Worm (Caenorhabditis elegans) whole organism, L2 larva: ENCODE results near the gene pvf-1.

Experiments
- C34F6.9 ChIP-seq: fragments of 150-350 bp; optimal IDR thresholded peaks from 2 replicates; lab custom pipeline; 2014; ENCODE audit warnings: missing biosample characterization, missing genetic modification characterization
- F13H6.1 ChIP-seq: sonication (generic microtip); optimal IDR thresholded peaks from 2 replicates; lab custom pipeline; 2016; ENCODE audit warnings: missing genetic modification characterization, missing compliant biosample characterization
- aly-2 ChIP-seq: fragments of 150-350 bp; optimal IDR thresholded peaks from 2 replicates; lab custom pipeline; 2014; ENCODE audit warnings: missing biosample characterization, missing genetic modification characterization
- blmp-1 ChIP-seq: sonication (generic microtip); optimal IDR thresholded peaks from 2 replicates; lab custom pipeline; 2017; ENCODE audit warnings: missing genetic modification characterization, mild to moderate bottlenecking, missing compliant biosample characterization, antibody characterized with exemption, moderate library complexity; ENCODE audit not compliant: insufficient read depth
- ceh-82 ChIP-seq: fragments of 150-350 bp; optimal IDR thresholded peaks from 2 replicates; lab custom pipeline; 2014; ENCODE audit warnings: missing biosample characterization, missing genetic modification characterization
- crh-2 ChIP-seq: sonication (generic microtip); optimal IDR thresholded peaks from 2 replicates; lab custom pipeline; 2017; ENCODE audit warnings: missing biosample characterization, missing genetic modification characterization
- dmd-4 ChIP-seq: sonication (generic microtip); optimal IDR thresholded peaks from 2 replicates; lab custom pipeline; 2017; ENCODE audit warnings: missing biosample characterization, missing genetic modification characterization
- egl-27 ChIP-seq: sonication (generic microtip); optimal IDR thresholded peaks from 3 replicates; lab custom pipeline; 2017; ENCODE audit warnings: missing biosample characterization, missing genetic modification reagents, missing genetic modification characterization
- elt-1 ChIP-seq: fragments of 150-350 bp; optimal IDR thresholded peaks from 2 replicates; lab custom pipeline; 2014; ENCODE audit warnings: missing biosample characterization, missing genetic modification characterization
- fos-1 ChIP-seq: fragments of 150-350 bp; optimal IDR thresholded peaks from 2 replicates; lab custom pipeline; 2014; ENCODE audit warnings: missing biosample characterization, missing genetic modification characterization
- gmeb-1 ChIP-seq: fragments of 150-350 bp; optimal IDR thresholded peaks from 2 replicates; lab custom pipeline; 2014; ENCODE audit warnings: missing biosample characterization, missing genetic modification characterization
- lin-11 ChIP-seq: fragments of 150-350 bp; sonication (generic microtip); optimal IDR thresholded peaks from 2 replicates; lab custom pipeline; 2014; ENCODE audit warnings: missing biosample characterization, missing genetic modification characterization, inconsistent platforms, mixed read lengths
- lin-13 ChIP-seq: fragments of 150-350 bp; optimal IDR thresholded peaks from 2 replicates; lab custom pipeline; 2014; ENCODE audit warnings: missing biosample characterization, missing genetic modification reagents, missing genetic modification characterization
- lsy-2 ChIP-seq, 2 experiments: fragments of 150-350 bp in 1 of 2; sonication (generic microtip) in 1 of 2; optimal IDR thresholded peaks; 2 replicates each; lab custom pipeline; 2014 to 2017; ENCODE audit warnings: missing biosample characterization in 2 of 2, missing genetic modification characterization in 2 of 2
- mab-5 ChIP-seq: fragments of 150-350 bp; optimal IDR thresholded peaks from 2 replicates; lab custom pipeline; 2014; ENCODE audit warnings: missing biosample characterization, missing genetic modification characterization
- mdl-1 ChIP-seq, 2 experiments: fragments of 150-350 bp in 1 of 2; sonication (generic microtip) in 1 of 2; optimal IDR thresholded peaks; 2 replicates each; lab custom pipeline; 2017; ENCODE audit warnings: missing biosample characterization in 2 of 2, missing genetic modification characterization in 2 of 2
- nhr-10 ChIP-seq: sonication (generic microtip); optimal IDR thresholded peaks from 2 replicates; lab custom pipeline; 2017; ENCODE audit warnings: missing biosample characterization, missing genetic modification characterization
- nhr-12 ChIP-seq: fragments of 150-350 bp; optimal IDR thresholded peaks from 2 replicates; lab custom pipeline; 2014; ENCODE audit warnings: missing biosample characterization, missing genetic modification characterization
- nhr-21 ChIP-seq: fragments of 150-350 bp; optimal IDR thresholded peaks from 2 replicates; lab custom pipeline; 2014; ENCODE audit warnings: missing biosample characterization, missing genetic modification characterization
- nhr-23 ChIP-seq: fragments of 150-350 bp; optimal IDR thresholded peaks from 2 replicates; lab custom pipeline; 2014; ENCODE audit warnings: missing biosample characterization, missing genetic modification reagents, missing genetic modification characterization
- nhr-6 ChIP-seq: fragments of 150-350 bp; optimal IDR thresholded peaks from 2 replicates; lab custom pipeline; 2014; ENCODE audit warnings: missing biosample characterization, missing genetic modification characterization
- nhr-77 ChIP-seq: fragments of 150-350 bp; optimal IDR thresholded peaks from 2 replicates; lab custom pipeline; 2014; ENCODE audit warnings: missing biosample characterization, missing genetic modification characterization
- peb-1 ChIP-seq: fragments of 150-350 bp; optimal IDR thresholded peaks from 2 replicates; lab custom pipeline; 2014; ENCODE audit warnings: missing biosample characterization, missing genetic modification characterization
- sem-4 ChIP-seq: fragments of 150-350 bp; optimal IDR thresholded peaks from 2 replicates; lab custom pipeline; 2014; ENCODE audit warnings: missing biosample characterization, missing genetic modification reagents, missing genetic modification characterization
- skn-1 ChIP-seq: sonication (generic microtip); optimal IDR thresholded peaks from 2 replicates; lab custom pipeline; 2017; ENCODE audit warnings: missing biosample characterization, missing genetic modification characterization
- sma-3 ChIP-seq: sonication (generic microtip); optimal IDR thresholded peaks from 2 replicates; lab custom pipeline; 2016; ENCODE audit warnings: missing genetic modification reagents, missing genetic modification characterization, missing compliant biosample characterization
- sma-9 ChIP-seq, 2 experiments: fragments of 150-350 bp in 1 of 2; sonication (generic microtip) in 1 of 2; optimal IDR thresholded peaks; 2 replicates each; lab custom pipeline; 2014 to 2016; ENCODE audit warnings: missing genetic modification characterization in 2 of 2, mild to moderate bottlenecking in 1 of 2, missing biosample characterization in 1 of 2, missing compliant biosample characterization in 1 of 2, missing genetic modification reagents in 1 of 2, moderate library complexity in 1 of 2
- unc-39 ChIP-seq: fragments of 150-350 bp; optimal IDR thresholded peaks from 2 replicates; lab custom pipeline; 2014; ENCODE audit warnings: missing biosample characterization, missing genetic modification characterization
- unc-55 ChIP-seq: fragments of 150-350 bp; sonication (generic microtip); optimal IDR thresholded peaks from 3 replicates; lab custom pipeline; 2014; ENCODE audit warnings: missing biosample characterization, missing genetic modification reagents, missing genetic modification characterization
- unc-62 ChIP-seq: fragments of 150-350 bp; optimal IDR thresholded peaks from 2 replicates; lab custom pipeline; 2014; ENCODE audit warnings: missing biosample characterization, missing genetic modification reagents, missing genetic modification characterization
- zag-1 ChIP-seq: fragments of 150-350 bp; optimal IDR thresholded peaks from 2 replicates; lab custom pipeline; 2014; ENCODE audit warnings: missing biosample characterization, missing genetic modification characterization
- ztf-11 ChIP-seq: sonication (generic microtip); optimal IDR thresholded peaks from 2 replicates; lab custom pipeline; 2017; ENCODE audit warnings: missing biosample characterization, missing genetic modification characterization
- ztf-4 ChIP-seq: fragments of 150-350 bp; optimal IDR thresholded peaks from 2 replicates; lab custom pipeline; 2014; ENCODE audit warnings: missing biosample characterization, missing genetic modification characterization

The pvf-1 gene

ce11 chrIII:1794100-1794499 is 30.0 kb downstream of the pvf-1 start:
- TF ChIP-seq nhr-12 (tag; lab: Kevin White, UChicago) = no peak
- TF ChIP-seq zag-1 = no peak

DNA sequence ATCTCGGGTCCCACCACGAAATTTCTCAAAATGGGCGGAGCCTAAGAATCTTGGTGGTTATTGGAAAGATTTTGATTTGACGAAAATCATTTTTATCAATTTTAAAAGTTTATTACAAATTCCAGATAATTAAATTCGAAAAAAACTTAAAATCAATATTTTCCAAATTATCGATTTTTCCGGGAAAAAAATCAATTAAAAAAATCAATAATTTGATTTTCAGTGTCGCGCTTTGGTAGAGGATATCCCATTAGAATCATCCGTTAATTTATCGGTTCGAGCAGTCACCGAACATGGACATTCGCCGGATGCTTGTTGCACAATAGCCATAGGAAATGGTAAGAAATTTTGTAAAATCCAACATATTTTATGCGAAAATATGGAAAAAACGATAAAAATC is 30.7 kb downstream of the pvf-1 start:
- TF ChIP-seq unc-62 (GFP tag; lab: Kevin White, UChicago) (no peak), mab-5 (no peak), fos-1 (tag; lab: Kevin White, UChicago) (no peak), ztf-4 (tag; lab: Kevin White, UChicago) (no peak), blmp-1 (tag; lab: Kevin White, UChicago) (no peak), sem-4 (no peak), ceh-82 (no peak), skn-1 (tag; lab: Kevin White, UChicago) (no peak)

DNA sequence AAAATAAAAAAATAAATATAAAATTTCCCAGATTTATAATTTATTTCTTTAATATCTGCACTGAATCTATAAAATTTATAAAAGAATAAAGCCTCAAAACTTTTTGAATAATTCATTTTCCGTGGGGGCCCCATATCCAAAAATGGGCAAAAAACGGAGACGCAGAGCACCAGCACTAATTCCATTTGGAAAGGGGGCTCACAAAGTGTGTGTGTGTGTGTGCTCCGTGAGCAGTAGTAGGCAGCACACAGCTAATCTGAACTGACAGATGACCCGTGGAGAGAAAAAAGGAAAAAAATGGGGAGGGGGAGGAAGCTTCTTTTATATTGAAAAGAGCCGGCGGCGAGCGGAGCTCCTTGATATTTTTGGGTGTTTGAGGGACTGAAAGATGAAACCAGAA is 32.2 kb downstream of the pvf-1 start:
- TF ChIP-seq lin-11 (tag; lab: Kevin White, UChicago) (no peak), nhr-10 (tag; lab: Kevin White, UChicago) (no peak), sma-9 (GFP tag; optimal IDR thresholded peaks at IDR 0.05; lab: Kevin White, UChicago) (no peak), sma-9 (tag; optimal IDR thresholded peaks at IDR 0.05; lab: Kevin White, UChicago) (no peak), lin-13 (GFP tag; lab: Kevin White, UChicago) (no peak), crh-2 (tag; lab: Kevin White, UChicago) (no peak), mdl-1 (tag; optimal IDR thresholded peaks at IDR 0.05; lab: Kevin White, UChicago) (no peak), elt-1 (tag; lab: Kevin White, UChicago) (no peak), unc-55 (no peak), nhr-6 (tag; lab: Kevin White, UChicago) (no peak), unc-39 (tag; lab: Kevin White, UChicago) (no peak), nhr-23 (no peak), lsy-2 (tag; optimal IDR thresholded peaks at IDR 0.05; lab: Kevin White, UChicago) (no peak), F13H6.1 (tag; lab: Kevin White, UChicago) (no peak), dmd-4 (tag; lab: Kevin White, UChicago) (no peak), blmp-1 (tag; lab: Kevin White, UChicago) (no peak), mab-5 (no peak), zag-1 (no peak), nhr-77 (tag; lab: Kevin White, UChicago) (no peak)

DNA sequence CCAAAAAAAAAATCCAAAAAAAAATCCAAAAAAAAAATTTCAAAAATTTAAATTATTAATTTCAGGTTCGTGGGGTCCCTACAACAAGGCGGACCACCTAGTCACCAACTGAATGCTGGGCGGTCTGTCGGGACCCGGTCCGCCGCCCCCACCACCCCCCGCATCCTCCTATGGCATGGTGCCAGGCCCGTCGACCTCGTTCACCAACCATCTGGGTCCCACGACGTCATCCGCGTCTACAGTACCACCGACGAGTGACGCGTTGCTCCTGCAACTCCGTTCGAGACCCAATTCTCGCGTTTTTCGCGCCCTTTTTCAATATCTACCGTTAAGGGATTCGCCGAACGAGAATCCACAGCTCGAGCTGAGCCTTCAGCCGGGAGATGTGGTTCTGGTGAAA is 35.1 kb downstream of the pvf-1 start:
- TF ChIP-seq nhr-21 (tag; lab: Kevin White, UChicago) (no peak), ztf-4 (tag; lab: Kevin White, UChicago) (no peak), ceh-82 (no peak), nhr-10 (tag; lab: Kevin White, UChicago) (no peak), nhr-6 (tag; lab: Kevin White, UChicago) (no peak)

DNA sequence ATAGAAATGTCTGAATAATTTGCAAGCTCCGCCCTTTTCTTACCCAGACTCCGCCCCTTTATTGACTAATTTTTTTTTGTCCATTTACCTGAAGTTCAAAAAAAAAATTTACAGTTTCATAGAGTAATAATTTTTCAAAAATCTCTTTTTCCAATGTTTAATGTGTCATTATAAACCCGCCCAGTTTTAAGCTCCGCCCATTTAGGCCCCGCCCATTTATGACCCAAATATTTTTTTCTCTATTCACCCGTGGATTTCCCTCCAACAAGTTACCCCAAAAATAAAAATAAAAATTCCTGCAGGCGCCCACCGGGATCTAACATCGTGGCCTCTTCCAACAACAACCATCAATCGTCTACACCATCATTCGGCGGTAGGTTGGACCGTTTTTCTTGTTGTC is 36.1 kb downstream of the pvf-1 start, which contains the start of gene rimb-1:
rimb-1 (plus strand) TSS at position 301 of the 400 bp plus-strand sequence.
- no peak for TF ChIP-seq nhr-77 (tag; lab: Kevin White, UChicago)
- TF ChIP-seq gmeb-1 = no peak
- no peak for TF ChIP-seq egl-27 (tag; lab: Kevin White, UChicago)
- TF ChIP-seq ceh-82 = no peak
- no peak for TF ChIP-seq unc-39 (tag; lab: Kevin White, UChicago)
- no peak for TF ChIP-seq aly-2 (tag; lab: Kevin White, UChicago)
- no peak for TF ChIP-seq fos-1 (tag; lab: Kevin White, UChicago)
- TF ChIP-seq sma-3 (GFP tag; lab: Kevin White, UChicago) = no peak
- no peak for TF ChIP-seq C34F6.9 (tag; lab: Kevin White, UChicago)
- TF ChIP-seq zag-1 = no peak
- TF ChIP-seq nhr-10 (tag; lab: Kevin White, UChicago) = no peak
- TF ChIP-seq F13H6.1 (tag; lab: Kevin White, UChicago) = no peak
- no peak for TF ChIP-seq blmp-1 (tag; lab: Kevin White, UChicago)
- no peak for TF ChIP-seq peb-1 (tag; lab: Kevin White, UChicago)
- TF ChIP-seq sem-4 = no peak
- no peak for TF ChIP-seq sma-9 (GFP tag; optimal IDR thresholded peaks at IDR 0.05; lab: Kevin White, UChicago)
- TF ChIP-seq sma-9 (tag; optimal IDR thresholded peaks at IDR 0.05; lab: Kevin White, UChicago) = no peak
- TF ChIP-seq crh-2 (tag; lab: Kevin White, UChicago) = no peak
- no peak for TF ChIP-seq ztf-11
- no peak for TF ChIP-seq skn-1 (tag; lab: Kevin White, UChicago)
- TF ChIP-seq, all 48 proteins: peak for 0
